Worm (Caenorhabditis elegans): ENCODE measurements around the gene Y57G11C.3.

The Y57G11C.3 gene

ce11 chrIV:14786374-14787136 is 18.6 kb downstream of the Y57G11C.3 start, which contains the start of gene melo-1:
Gene melo-1, plus strand, starts transcription at chrIV:14787031.
- TF ChIP-seq nhr-67 (tag; optimal IDR thresholded peaks at IDR 0.05), result no peak
- peak; percentile 42 for TF ChIP-seq lin-15B (tag; optimal IDR thresholded peaks at IDR 0.05)
- TF ChIP-seq ceh-28 (tag; optimal IDR thresholded peaks at IDR 0.05), result peak; percentile 28
- no peak for TF ChIP-seq eor-1 (tag; optimal IDR thresholded peaks at IDR 0.05)
- TF ChIP-seq elt-1 (tag; optimal IDR thresholded peaks at IDR 0.05), result no peak
- TF ChIP-seq ztf-11 (tag; optimal IDR thresholded peaks at IDR 0.05), result no peak
- TF ChIP-seq elt-2 (tag; optimal IDR thresholded peaks at IDR 0.05), result peak; percentile 48
- no peak for TF ChIP-seq zag-1 (tag; optimal IDR thresholded peaks at IDR 0.05)
- peak; percentile 2 for TF ChIP-seq pqm-1 (tag; optimal IDR thresholded peaks at IDR 0.05)
- TF ChIP-seq skn-1 (tag; optimal IDR thresholded peaks at IDR 0.05), result no peak
- no peak for TF ChIP-seq fkh-2 (tag; optimal IDR thresholded peaks at IDR 0.05)
- no peak for TF ChIP-seq ceh-16 (tag; optimal IDR thresholded peaks at IDR 0.05)
- no peak for TF ChIP-seq unc-39 (tag; optimal IDR thresholded peaks at IDR 0.05)
- TF ChIP-seq unc-62 (GFP tag; optimal IDR thresholded peaks at IDR 0.05), result no peak
- TF ChIP-seq R02D3.7 (tag; optimal IDR thresholded peaks at IDR 0.05), result no peak
- TF ChIP-seq aly-2 (tag; optimal IDR thresholded peaks at IDR 0.05), result no peak
- TF ChIP-seq mml-1 (tag; optimal IDR thresholded peaks at IDR 0.05), result no peak
- no peak for TF ChIP-seq ama-1 (optimal IDR thresholded peaks at IDR 0.05)
- peak; percentile 76 for TF ChIP-seq pha-4 (tag; optimal IDR thresholded peaks at IDR 0.05)
- no peak for TF ChIP-seq jun-1 (tag; optimal IDR thresholded peaks at IDR 0.05)
- no peak for TF ChIP-seq fkh-10 (GFP tag; optimal IDR thresholded peaks at IDR 0.05)
- peak; percentile 34 for TF ChIP-seq nhr-23 (tag; optimal IDR thresholded peaks at IDR 0.05)
- TF ChIP-seq egl-27 (tag; optimal IDR thresholded peaks at IDR 0.05), result no peak
- TF ChIP-seq mdl-1 (tag; optimal IDR thresholded peaks at IDR 0.05), result no peak
- no peak for TF ChIP-seq nhr-43 (tag; optimal IDR thresholded peaks at IDR 0.05; ENCODE audit: poor library complexity, severe bottlenecking)
- TF ChIP-seq nhr-28 (tag; optimal IDR thresholded peaks at IDR 0.05), result no peak
- TF ChIP-seq ztf-4 (tag; optimal IDR thresholded peaks at IDR 0.05), result no peak
- TF ChIP-seq lsy-12 (tag; optimal IDR thresholded peaks at IDR 0.05), result no peak
- TF ChIP-seq sea-2 (GFP tag; optimal IDR thresholded peaks at IDR 0.05), result no peak
- no peak for TF ChIP-seq nhr-11 (tag; optimal IDR thresholded peaks at IDR 0.05)
- TF ChIP-seq lin-39 (tag; optimal IDR thresholded peaks at IDR 0.05), result no peak
- TF ChIP-seq hmg-11 (tag; optimal IDR thresholded peaks at IDR 0.05), result peak; percentile 73
- TF ChIP-seq ceh-9 (tag; optimal IDR thresholded peaks at IDR 0.05), result no peak
- no peak for TF ChIP-seq nhr-77 (tag; optimal IDR thresholded peaks at IDR 0.05)
- peak; percentile 81 for TF ChIP-seq nfya-1 (tag; optimal IDR thresholded peaks at IDR 0.05; ENCODE audit: insufficient read depth)
- TF ChIP-seq nhr-25 (tag; optimal IDR thresholded peaks at IDR 0.05), result peak; percentile 22
- peak; percentile 42 for TF ChIP-seq snpc-4 (tag; optimal IDR thresholded peaks at IDR 0.05)
- TF ChIP-seq daf-12 (tag; optimal IDR thresholded peaks at IDR 0.05), result no peak
- no peak for TF ChIP-seq nhr-237 (tag; optimal IDR thresholded peaks at IDR 0.05)
- TF ChIP-seq nhr-76 (tag; optimal IDR thresholded peaks at IDR 0.05), result no peak
- no peak for TF ChIP-seq tbx-2 (tag; optimal IDR thresholded peaks at IDR 0.05)

ce11 chrIV:14790579-14790978 is 22.6 kb downstream of the Y57G11C.3 start:
- TF ChIP-seq nhr-237 (tag; optimal IDR thresholded peaks at IDR 0.05), result no peak
- TF ChIP-seq fos-1 (tag; optimal IDR thresholded peaks at IDR 0.05), result no peak
- peak; percentile 61 for TF ChIP-seq ama-1 (optimal IDR thresholded peaks at IDR 0.05)
- TF ChIP-seq ceh-28 (tag; optimal IDR thresholded peaks at IDR 0.05), result peak; percentile 28
- no peak for TF ChIP-seq nhr-77 (tag; optimal IDR thresholded peaks at IDR 0.05)
- TF ChIP-seq jun-1 (tag; optimal IDR thresholded peaks at IDR 0.05), result no peak
- TF ChIP-seq R02D3.7 (tag; optimal IDR thresholded peaks at IDR 0.05), result no peak
- TF ChIP-seq aly-2 (tag; optimal IDR thresholded peaks at IDR 0.05), result no peak
- TF ChIP-seq skn-1 (tag; optimal IDR thresholded peaks at IDR 0.05), result no peak
- TF ChIP-seq lin-39 (tag; optimal IDR thresholded peaks at IDR 0.05), result no peak
- TF ChIP-seq ztf-4 (tag; optimal IDR thresholded peaks at IDR 0.05), result peak; percentile 6
- TF ChIP-seq lsy-12 (tag; optimal IDR thresholded peaks at IDR 0.05), result peak; percentile 10
- no peak for TF ChIP-seq daf-12 (tag; optimal IDR thresholded peaks at IDR 0.05)
- TF ChIP-seq lin-15B (tag; optimal IDR thresholded peaks at IDR 0.05), result no peak
- TF ChIP-seq nhr-23 (tag; optimal IDR thresholded peaks at IDR 0.05), result no peak
- TF ChIP-seq egl-27 (tag; optimal IDR thresholded peaks at IDR 0.05), result no peak
- TF ChIP-seq elt-3 (tag; optimal IDR thresholded peaks at IDR 0.05), result no peak
- TF ChIP-seq ceh-16 (tag; optimal IDR thresholded peaks at IDR 0.05), result no peak
- no peak for TF ChIP-seq elt-1 (tag; optimal IDR thresholded peaks at IDR 0.05)
- no peak for TF ChIP-seq pqm-1 (tag; optimal IDR thresholded peaks at IDR 0.05)
- TF ChIP-seq pha-4 (tag; optimal IDR thresholded peaks at IDR 0.05), result peak; percentile 16
- TF ChIP-seq ztf-11 (tag; optimal IDR thresholded peaks at IDR 0.05), result no peak
- no peak for TF ChIP-seq ceh-9 (tag; optimal IDR thresholded peaks at IDR 0.05)
- peak; percentile 19 for TF ChIP-seq nhr-43 (tag; optimal IDR thresholded peaks at IDR 0.05; ENCODE audit: poor library complexity, severe bottlenecking)
- no peak for TF ChIP-seq snpc-4 (tag; optimal IDR thresholded peaks at IDR 0.05)
- TF ChIP-seq zag-1 (tag; optimal IDR thresholded peaks at IDR 0.05), result no peak
- peak; percentile 23 for TF ChIP-seq elt-2 (tag; optimal IDR thresholded peaks at IDR 0.05)
- no peak for TF ChIP-seq fkh-2 (tag; optimal IDR thresholded peaks at IDR 0.05)
- no peak for TF ChIP-seq eor-1 (tag; optimal IDR thresholded peaks at IDR 0.05)
- no peak for TF ChIP-seq hmg-11 (tag; optimal IDR thresholded peaks at IDR 0.05)
- TF ChIP-seq unc-62 (GFP tag; optimal IDR thresholded peaks at IDR 0.05), result no peak
- peak; percentile 8 for TF ChIP-seq nhr-25 (tag; optimal IDR thresholded peaks at IDR 0.05)
- TF ChIP-seq fkh-10 (GFP tag; optimal IDR thresholded peaks at IDR 0.05), result no peak
